Worm (Caenorhabditis elegans) whole organism, L4/young adult: ENCODE measurements around the gene F54D5.23.

Experiments used
- W03F9.2 ChIP-seq: fragments of 150-350 bp; optimal IDR thresholded peaks from 2 replicates; lab custom pipeline; 2014; ENCODE audit warnings: missing biosample characterization, missing genetic modification characterization
- dao-5 ChIP-seq: sonication (generic microtip); optimal IDR thresholded peaks from 2 replicates; lab custom pipeline; 2016; ENCODE audit warnings: missing genotype, missing genetic modification characterization, moderate library complexity, missing compliant biosample characterization
- him-1 ChIP-seq: sonication (generic microtip); optimal IDR thresholded peaks from 2 replicates; lab custom pipeline; 2016; ENCODE audit warnings: missing genotype, missing genetic modification reagents, missing genetic modification characterization, missing compliant biosample characterization

Gene F54D5.23

ce11 chrII:11595368-11595996, 26.4 kb upstream of the F54D5.23 start, which contains the start of gene gfat-1:
TSS of gene gfat-1 (minus strand) at chrII:11595418.
- TF ChIP-seq W03F9.2 (no peak), him-1 (no peak), dao-5 (no peak)

- TF ChIP-seq W03F9.2 (no peak), dao-5 (no peak), him-1 (no peak)
These were observed 22.9 kb upstream of the F54D5.23 start, which contains the start of gene F07A11.1 for ce11 chrII:11592023-11592422. TSS of gene F07A11.1 (minus strand) at chrII:11592123.

- TF ChIP-seq W03F9.2 (no peak), dao-5 (no peak), him-1 (no peak)
These were observed 22.5 kb upstream of the F54D5.23 start for ce11 chrII:11591558-11591957.

ce11 chrII:11588304-11588703, 19.2 kb upstream of the F54D5.23 start:
- TF ChIP-seq him-1 (no peak), W03F9.2 (no peak), dao-5 (no peak)

- TF ChIP-seq W03F9.2 (no peak), dao-5 (no peak), him-1 (no peak)
These were observed 13.6 kb upstream of the F54D5.23 start, which contains the start of gene ints-7 for ce11 chrII:11582698-11583097. TSS of gene ints-7 (plus strand) at chrII:11582849.

- TF ChIP-seq W03F9.2 (no peak), dao-5 (no peak), him-1 (no peak)
These were observed 9.2 kb upstream of the F54D5.23 start, which contains the start of gene smc-6 for ce11 chrII:11578327-11578726. TSS of gene smc-6 (plus strand) at chrII:11578716.

- TF ChIP-seq him-1 (no peak), W03F9.2 (no peak), dao-5 (no peak)
These were observed 8.8 kb upstream of the F54D5.23 start for ce11 chrII:11577861-11578260.

- no peak for TF ChIP-seq him-1
These were observed 8.3 kb upstream of the F54D5.23 start, which contains the start of gene pcs-1 for ce11 chrII:11577397-11577796. TSS of gene pcs-1 (minus strand) at chrII:11577740.

ce11 chrII:11572944-11573343, 3.9 kb upstream of the F54D5.23 start, which contains the start of gene F54D5.2:
TSS of gene F54D5.2 (plus strand) at chrII:11573180.
- TF ChIP-seq him-1 (no peak), W03F9.2 (no peak), dao-5 (no peak)

- TF ChIP-seq W03F9.2: no peak
- TF ChIP-seq him-1: no peak
- TF ChIP-seq dao-5: no peak
These were observed 2.3 kb upstream of the F54D5.23 start, which contains the start of gene F54D5.3 for ce11 chrII:11571260-11571854. TSS of gene F54D5.3 (plus strand) at chrII:11571805.

- no peak for TF ChIP-seq W03F9.2
- no peak for TF ChIP-seq him-1
- TF ChIP-seq dao-5: no peak
These were observed 417 bp downstream of the F54D5.23 start for ce11 chrII:11568670-11569069.

- TF ChIP-seq dao-5 (no peak), him-1 (no peak), W03F9.2 (no peak)
These were observed 1.9 kb downstream of the F54D5.23 start, which contains the start of gene F54D5.5 for ce11 chrII:11566970-11567711. TSS of gene F54D5.5 (minus strand) at chrII:11567020.

- TF ChIP-seq him-1 (no peak), W03F9.2 (no peak)
These were observed 5.0 kb downstream of the F54D5.23 start, which contains the start of gene F54D5.15 for ce11 chrII:11564127-11564526. TSS of gene F54D5.15 (minus strand) at chrII:11564227.

ce11 chrII:11556338-11556737, 12.7 kb downstream of the F54D5.23 start, which contains the start of gene F54D5.17:
TSS of gene F54D5.17 (plus strand) at chrII:11556638.
- TF ChIP-seq him-1: no peak
- TF ChIP-seq dao-5: no peak
- TF ChIP-seq W03F9.2: no peak

ce11 chrII:11555634-11556033, 13.5 kb downstream of the F54D5.23 start, which contains the start of gene F54D5.24:
TSS of gene F54D5.24 (plus strand) at chrII:11555949.
- TF ChIP-seq dao-5 (no peak), W03F9.2 (no peak), him-1 (no peak)
